Fruit fly (Drosophila melanogaster): ENCODE data around the gene IntS11.
A peak's percentile ranks its signal among the peaks of the same experiment; 100 is the strongest.

The IntS11 gene

dm6 chr3R:29716782-29717317 is 28.3 kb upstream of the IntS11 start, which contains the start of gene Obp99b:
Gene Obp99b, minus strand, starts transcription at chr3R:29716896.
- no peak for TF ChIP-seq Mio (GFP tag; optimal IDR thresholded peaks at IDR 0.05)
- TF ChIP-seq Rel (GFP tag; optimal IDR thresholded peaks at IDR 0.05) = no peak
- no peak for TF ChIP-seq Rel (tag; optimal IDR thresholded peaks at IDR 0.05)
- no peak for TF ChIP-seq lola (GFP tag; optimal IDR thresholded peaks at IDR 0.05)
- TF ChIP-seq CrebA (GFP tag; optimal IDR thresholded peaks at IDR 0.05; ENCODE audit: borderline replicate concordance) = no peak
- no peak for TF ChIP-seq Vsx2 (GFP tag; optimal IDR thresholded peaks at IDR 0.05; ENCODE audit: partially characterized antibody)
- peak; percentile 35 for TF ChIP-seq OdsH (GFP tag; optimal IDR thresholded peaks at IDR 0.05)
- TF ChIP-seq sage (GFP tag; optimal IDR thresholded peaks at IDR 0.05) = no peak
- no peak for TF ChIP-seq ey (GFP tag; optimal IDR thresholded peaks at IDR 0.05)
- no peak for TF ChIP-seq Dif (GFP tag; optimal IDR thresholded peaks at IDR 0.05; ENCODE audit: partially characterized antibody)
- TF ChIP-seq jim (GFP tag; optimal IDR thresholded peaks at IDR 0.05) = no peak
- no peak for TF ChIP-seq Dfd (GFP tag; optimal IDR thresholded peaks at IDR 0.05)
- peak; percentile 38 for TF ChIP-seq rgr (GFP tag; optimal IDR thresholded peaks at IDR 0.05)
- peak; percentile 4 for TF ChIP-seq HLH106 (tag; optimal IDR thresholded peaks at IDR 0.05)
- no peak for TF ChIP-seq Hr83 (GFP tag; optimal IDR thresholded peaks at IDR 0.05; ENCODE audit: poor library complexity, severe bottlenecking)
- no peak for TF ChIP-seq woc (GFP tag; optimal IDR thresholded peaks at IDR 0.05)
- TF ChIP-seq Hnf4 (GFP tag; optimal IDR thresholded peaks at IDR 0.05) = peak; percentile 24
- peak; percentile 16 for TF ChIP-seq fru (GFP tag; optimal IDR thresholded peaks at IDR 0.05)
- TF ChIP-seq br (GFP tag; optimal IDR thresholded peaks at IDR 0.05) = peak; percentile 49
- TF ChIP-seq dmrt93B (GFP tag; optimal IDR thresholded peaks at IDR 0.05) = no peak
- peak; percentile 36 for TF ChIP-seq Sp1 (GFP tag; optimal IDR thresholded peaks at IDR 0.05)
- no peak for TF ChIP-seq brk (GFP tag; optimal IDR thresholded peaks at IDR 0.05)
- TF ChIP-seq dsf (GFP tag; optimal IDR thresholded peaks at IDR 0.05; ENCODE audit: borderline replicate concordance) = no peak
- no peak for TF ChIP-seq CG32264 (GFP tag; optimal IDR thresholded peaks at IDR 0.05)
- TF ChIP-seq sv (GFP tag; optimal IDR thresholded peaks at IDR 0.05) = no peak
- no peak for TF ChIP-seq Jra (GFP tag; optimal IDR thresholded peaks at IDR 0.05)
- no peak for TF ChIP-seq dl (GFP tag; optimal IDR thresholded peaks at IDR 0.05; ENCODE audit: insufficient read depth in 1 of 2, partially characterized antibody in 2 of 2)
- peak in 1 of 2 experiments; percentile 49 for TF ChIP-seq foxo (GFP tag; optimal IDR thresholded peaks at IDR 0.05)
- TF ChIP-seq tai (GFP tag; optimal IDR thresholded peaks at IDR 0.05) = no peak
- TF ChIP-seq psq (GFP tag; optimal IDR thresholded peaks at IDR 0.05) = no peak
- TF ChIP-seq usp (GFP tag; optimal IDR thresholded peaks at IDR 0.05) = no peak
- TF ChIP-seq pan (optimal IDR thresholded peaks at IDR 0.05) = no peak
- TF ChIP-seq N (GFP tag; optimal IDR thresholded peaks at IDR 0.05) = no peak
- peak; percentile 37 for TF ChIP-seq CG9705 (GFP tag; optimal IDR thresholded peaks at IDR 0.05)
- no peak for TF ChIP-seq Myc (optimal IDR thresholded peaks at IDR 0.05)
- TF ChIP-seq Hr78 (GFP tag; optimal IDR thresholded peaks at IDR 0.05) = no peak
- peak; percentile 28 for TF ChIP-seq h (GFP tag; optimal IDR thresholded peaks at IDR 0.05)
- TF ChIP-seq GATAd (GFP tag; optimal IDR thresholded peaks at IDR 0.05) = peak; percentile 31
- no peak for TF ChIP-seq Abd-B (GFP tag; optimal IDR thresholded peaks at IDR 0.05)

- TF ChIP-seq pan (optimal IDR thresholded peaks at IDR 0.05) (no peak), Hr83 (GFP tag; optimal IDR thresholded peaks at IDR 0.05; ENCODE audit: poor library complexity, severe bottlenecking) (no peak), br (GFP tag; optimal IDR thresholded peaks at IDR 0.05) (no peak), dl (GFP tag; optimal IDR thresholded peaks at IDR 0.05; ENCODE audit: insufficient read depth in 1 of 2, partially characterized antibody in 2 of 2) (no peak), Sp1 (GFP tag; optimal IDR thresholded peaks at IDR 0.05) (no peak), rgr (GFP tag; optimal IDR thresholded peaks at IDR 0.05) (no peak), tai (GFP tag; optimal IDR thresholded peaks at IDR 0.05) (no peak), Dif (GFP tag; optimal IDR thresholded peaks at IDR 0.05; ENCODE audit: partially characterized antibody) (no peak), sage (GFP tag; optimal IDR thresholded peaks at IDR 0.05) (no peak), brk (GFP tag; optimal IDR thresholded peaks at IDR 0.05) (no peak), sv (GFP tag; optimal IDR thresholded peaks at IDR 0.05) (no peak), dmrt93B (GFP tag; optimal IDR thresholded peaks at IDR 0.05) (no peak)
Measured at dm6 chr3R:29717519-29717918, 27.6 kb upstream of the IntS11 start.

Measured in whole organism, wandering third instar larva.